Worm (Caenorhabditis elegans) whole organism, L2 larva: Measurements from ENCODE around the gene Y57A10A.8.

Source experiments
- fos-1 ChIP-seq: fragments of 150-350 bp; optimal IDR thresholded peaks from 2 replicates; lab custom pipeline; 2014; ENCODE audit warnings: missing biosample characterization, missing genetic modification characterization
- lin-13 ChIP-seq: fragments of 150-350 bp; optimal IDR thresholded peaks from 2 replicates; lab custom pipeline; 2014; ENCODE audit warnings: missing biosample characterization, missing genetic modification reagents, missing genetic modification characterization
- nhr-237 ChIP-seq: fragments of 150-350 bp; optimal IDR thresholded peaks from 2 replicates; lab custom pipeline; 2014; ENCODE audit warnings: missing biosample characterization, missing genetic modification characterization

DNA sequence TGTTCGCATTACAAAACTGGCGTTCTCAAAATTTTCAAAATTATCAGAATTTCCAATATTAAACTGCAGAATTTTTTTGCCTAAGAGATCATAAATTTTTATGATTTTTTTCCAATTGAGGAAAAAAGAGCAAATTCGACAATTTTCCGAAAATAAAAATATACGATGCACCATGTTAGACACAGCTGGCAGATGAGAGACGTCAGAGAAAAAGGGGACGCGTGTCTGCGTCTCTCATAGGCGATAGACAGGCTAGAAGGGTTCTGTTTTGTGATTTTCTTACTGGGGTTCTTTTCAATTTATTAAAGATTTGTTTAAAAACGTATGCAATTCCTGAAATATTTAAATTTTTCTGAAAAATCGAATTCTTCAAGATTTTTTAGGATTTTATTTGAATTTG lies 1.6 kb upstream of the Y57A10A.8 start:
- no peak for TF ChIP-seq nhr-237 (tag; lab: Kevin White, UChicago)
- no peak for TF ChIP-seq lin-13
- TF ChIP-seq fos-1 (tag; lab: Kevin White, UChicago): no peak
